In genomic region chrII:13859847-13860246, ce11 we compare ENCODE assay signal across 7 worm cellular contexts.
TF ChIP-seq lines count a peak whose summit lies in the region.

No protein-coding gene starts in this region.

TF ChIP-seq in whole organism, L1 larva, 84 proteins besides CTCF, POLR2A, EP300 and RAD21:
- TF ChIP-seq elt-2 (tag; optimal IDR thresholded peaks at IDR 0.05; lab: Kevin White, UChicago) (peak; percentile 16), efl-1 (optimal IDR thresholded peaks at IDR 0.05; lab: Kevin White, UChicago) (no peak), efl-1 (GFP tag; optimal IDR thresholded peaks at IDR 0.05 in 1 of 2; lab: Kevin White, UChicago) (peak in 1 of 2 experiments; percentile 80), ces-1 (GFP tag; optimal IDR thresholded peaks at IDR 0.05; lab: Kevin White, UChicago) (no peak), jun-1 (tag; optimal IDR thresholded peaks at IDR 0.05; lab: Kevin White, UChicago) (peak; percentile 40), snu-23 (GFP tag; optimal IDR thresholded peaks at IDR 0.05; lab: Kevin White, UChicago) (no peak)

TF ChIP-seq in whole organism, L2 larva, 48 proteins besides CTCF, POLR2A, EP300 and RAD21:
- TF ChIP-seq alr-1 (tag; optimal IDR thresholded peaks at IDR 0.05; lab: Kevin White, UChicago) (no peak), skn-1 (tag; optimal IDR thresholded peaks at IDR 0.05; lab: Kevin White, UChicago) (no peak), fos-1 (tag; optimal IDR thresholded peaks at IDR 0.05; lab: Kevin White, UChicago) (peak; percentile 57), nhr-21 (tag; optimal IDR thresholded peaks at IDR 0.05; lab: Kevin White, UChicago) (no peak), unc-62 (GFP tag; optimal IDR thresholded peaks at IDR 0.05; lab: Kevin White, UChicago) (no peak), unc-39 (tag; optimal IDR thresholded peaks at IDR 0.05; lab: Kevin White, UChicago) (no peak), elt-3 (tag; optimal IDR thresholded peaks at IDR 0.05; lab: Kevin White, UChicago) (no peak)

TF ChIP-seq in whole organism, L3 larva, 47 proteins besides CTCF, POLR2A, EP300 and RAD21 (continues in another document):
- no peak for TF ChIP-seq snpc-4 (tag; optimal IDR thresholded peaks at IDR 0.05; lab: Kevin White, UChicago)
- no peak for TF ChIP-seq nhr-25 (tag; optimal IDR thresholded peaks at IDR 0.05; lab: Kevin White, UChicago)
- TF ChIP-seq mdl-1 (tag; optimal IDR thresholded peaks at IDR 0.05; lab: Kevin White, UChicago): no peak
- TF ChIP-seq fos-1 (tag; optimal IDR thresholded peaks at IDR 0.05; lab: Kevin White, UChicago): no peak
- TF ChIP-seq unc-62 (GFP tag; optimal IDR thresholded peaks at IDR 0.05; lab: Kevin White, UChicago): no peak
- TF ChIP-seq jun-1 (tag; optimal IDR thresholded peaks at IDR 0.05; lab: Kevin White, UChicago): no peak
- TF ChIP-seq pha-4 (tag; optimal IDR thresholded peaks at IDR 0.05; lab: Kevin White, UChicago): peak; percentile 3
- TF ChIP-seq nhr-77 (tag; optimal IDR thresholded peaks at IDR 0.05; lab: Kevin White, UChicago): no peak
- no peak for TF ChIP-seq hmg-11 (tag; optimal IDR thresholded peaks at IDR 0.05; lab: Kevin White, UChicago)
- TF ChIP-seq skn-1 (tag; optimal IDR thresholded peaks at IDR 0.05; lab: Kevin White, UChicago): no peak
- TF ChIP-seq egl-27 (tag; optimal IDR thresholded peaks at IDR 0.05; lab: Kevin White, UChicago): no peak
- TF ChIP-seq egl-5 (tag; optimal IDR thresholded peaks at IDR 0.05; lab: Kevin White, UChicago): no peak
- no peak for TF ChIP-seq daf-12 (tag; optimal IDR thresholded peaks at IDR 0.05; lab: Kevin White, UChicago)
- peak; percentile 51 for TF ChIP-seq elt-2 (tag; optimal IDR thresholded peaks at IDR 0.05; lab: Kevin White, UChicago)
- TF ChIP-seq lsy-12 (tag; optimal IDR thresholded peaks at IDR 0.05; lab: Kevin White, UChicago): no peak
- TF ChIP-seq R02D3.7 (tag; optimal IDR thresholded peaks at IDR 0.05; lab: Kevin White, UChicago): no peak
- peak; percentile 79 for TF ChIP-seq pqm-1 (tag; optimal IDR thresholded peaks at IDR 0.05; lab: Kevin White, UChicago)

TF ChIP-seq in whole organism, L4 larva, 104 proteins besides CTCF, POLR2A, EP300 and RAD21 (continues in another document):
- TF ChIP-seq attf-4 (tag; optimal IDR thresholded peaks at IDR 0.05; lab: Kevin White, UChicago) (no peak), ama-1 (optimal IDR thresholded peaks at IDR 0.05; lab: Kevin White, UChicago) (no peak), snpc-4 (tag; optimal IDR thresholded peaks at IDR 0.05; lab: Kevin White, UChicago) (no peak), dmd-8 (GFP tag; IDR thresholded peaks at IDR 0.05; lab: Robert Waterston, UW) (no peak), nhr-6 (tag; optimal IDR thresholded peaks at IDR 0.05; lab: Kevin White, UChicago) (no peak), nhr-77 (tag; optimal IDR thresholded peaks at IDR 0.05; lab: Kevin White, UChicago) (peak; percentile 63), Y75B8A.6 (GFP tag; IDR thresholded peaks at IDR 0.05; lab: Robert Waterston, UW) (no peak), lin-39 (tag; optimal IDR thresholded peaks at IDR 0.05; lab: Kevin White, UChicago) (no peak), daf-16 (GFP tag; optimal IDR thresholded peaks at IDR 0.05; lab: Kevin White, UChicago) (no peak), daf-16 (tag; optimal IDR thresholded peaks at IDR 0.05; lab: Kevin White, UChicago) (peak; percentile 48), T26A8.4 (GFP tag; IDR thresholded peaks at IDR 0.05; lab: Robert Waterston, UW) (no peak), tra-1 (GFP tag; IDR thresholded peaks at IDR 0.05; lab: Robert Waterston, UW) (no peak), F49E8.2 (tag; optimal IDR thresholded peaks at IDR 0.05; lab: Kevin White, UChicago; ENCODE audit: borderline replicate concordance) (no peak), hlh-11 (tag; optimal IDR thresholded peaks at IDR 0.05; lab: Kevin White, UChicago) (peak; percentile 44), nhr-42 (GFP tag; IDR thresholded peaks at IDR 0.05; lab: Robert Waterston, UW) (peak; percentile 38; the same call in 1 of the 2 replicates), snpc-1.2 (GFP tag; IDR thresholded peaks at IDR 0.05; lab: Robert Waterston, UW) (no peak), ceh-44 (GFP tag; IDR thresholded peaks at IDR 0.05; lab: Robert Waterston, UW) (no peak)

TF ChIP-seq in whole organism, early embryonic, 17 proteins besides CTCF, POLR2A, EP300 and RAD21:
- no peak for TF ChIP-seq F13C5.2 (tag; optimal IDR thresholded peaks at IDR 0.05; lab: Kevin White, UChicago)
- TF ChIP-seq sea-1 (GFP tag; conservative IDR thresholded peaks at IDR 0.05; lab: Robert Waterston, UW): 0 out of 2 replicates have a peak, but pooled peaks have one; percentile 7

TF ChIP-seq in whole organism, late embryonic, 69 proteins besides CTCF, POLR2A, EP300 and RAD21:
- TF ChIP-seq elt-2 (tag; optimal IDR thresholded peaks at IDR 0.05; lab: Kevin White, UChicago): peak; percentile 52
- TF ChIP-seq T23F11.4 (GFP tag; optimal IDR thresholded peaks at IDR 0.05; lab: Kevin White, UChicago): no peak
- no peak for TF ChIP-seq unc-3 (GFP tag; conservative IDR thresholded peaks at IDR 0.05; lab: Robert Waterston, UW)
- no peak for TF ChIP-seq unc-3 (tag; optimal IDR thresholded peaks at IDR 0.05; lab: Kevin White, UChicago)
- no peak for TF ChIP-seq lin-11 (tag; optimal IDR thresholded peaks at IDR 0.05; lab: Kevin White, UChicago)

TF ChIP-seq in whole organism, young adult, 124 proteins besides CTCF, POLR2A, EP300 and RAD21:
- TF ChIP-seq hmg-1.2 (GFP tag; IDR thresholded peaks at IDR 0.05; lab: Robert Waterston, UW): peak; percentile 6; the same call in 1 of the 2 replicates
- TF ChIP-seq ekl-4 (GFP tag; IDR thresholded peaks at IDR 0.05; lab: Robert Waterston, UW): no peak
- no peak for TF ChIP-seq C17E4.6 (GFP tag; IDR thresholded peaks at IDR 0.05; lab: Robert Waterston, UW)
- TF ChIP-seq ceh-91 (GFP tag; IDR thresholded peaks at IDR 0.05; lab: Robert Waterston, UW): 0 out of 2 replicates have a peak, but pooled peaks have one; percentile 14
- TF ChIP-seq nhr-80 (tag; optimal IDR thresholded peaks at IDR 0.05; lab: Kevin White, UChicago): peak; percentile 23
- TF ChIP-seq attf-5 (GFP tag; optimal IDR thresholded peaks at IDR 0.05; lab: Kevin White, UChicago): no peak
- TF ChIP-seq Y53G8AR.9 (GFP tag; conservative IDR thresholded peaks at IDR 0.05; lab: Robert Waterston, UW): no peak
- TF ChIP-seq attf-6 (GFP tag; IDR thresholded peaks at IDR 0.05; lab: Robert Waterston, UW): no peak
- no peak for TF ChIP-seq cebp-1 (GFP tag; IDR thresholded peaks at IDR 0.05; lab: Robert Waterston, UW)
- TF ChIP-seq cebp-1 (tag; optimal IDR thresholded peaks at IDR 0.05; lab: Kevin White, UChicago): peak; percentile 39
- TF ChIP-seq snpc-3.4 (tag; optimal IDR thresholded peaks at IDR 0.05; lab: Kevin White, UChicago): no peak
- TF ChIP-seq B0019.2 (GFP tag; conservative IDR thresholded peaks at IDR 0.05; lab: Robert Waterston, UW): no peak
